Worm (Caenorhabditis elegans) whole organism, early embryonic: ENCODE results near the gene M162.15.
A peak's percentile ranks its signal among the peaks of the same experiment; 100 is the strongest.

Experiments
- B0310.2 ChIP-seq: sonication (generic microtip); optimal IDR thresholded peaks from 2 replicates; lab custom pipeline; 2016; ENCODE audit warnings: mild to moderate bottlenecking, missing genetic modification characterization, missing compliant biosample characterization
- F13C5.2 ChIP-seq: sonication (generic microtip); optimal IDR thresholded peaks from 2 replicates; lab custom pipeline; 2017; ENCODE audit warnings: mild to moderate bottlenecking, missing genetic modification characterization, inconsistent platforms, missing compliant biosample characterization
- aly-1 ChIP-seq: sonication (generic microtip); optimal IDR thresholded peaks from 2 replicates; lab custom pipeline; 2016; ENCODE audit warnings: missing genetic modification characterization, missing compliant biosample characterization
- ama-1 ChIP-seq: fragments of 150-350 bp; optimal IDR thresholded peaks from 2 replicates; lab custom pipeline; 2014
- ceh-13 ChIP-seq: fragments of 200-800 bp; sonication (Bioruptor generic); optimal IDR thresholded peaks from 2 replicates; lab custom pipeline; 2018; ENCODE audit warnings: mild to moderate bottlenecking, missing genetic modification characterization, missing compliant biosample characterization
- ceh-36 ChIP-seq: sonication (generic microtip); optimal IDR thresholded peaks from 2 replicates; lab custom pipeline; 2016; ENCODE audit warnings: missing genetic modification characterization, inconsistent platforms, missing compliant biosample characterization
- ets-7 ChIP-seq: sonication (generic microtip); optimal IDR thresholded peaks from 2 replicates; lab custom pipeline; 2016; ENCODE audit warnings: missing genotype, missing genetic modification characterization, missing compliant biosample characterization
- flt-1 ChIP-seq: fragments of 200-800 bp; sonication (Bioruptor generic); IDR thresholded peaks from 2 replicates; pipeline ENCODE4 v1.3.6; 2022; ENCODE audit warnings: missing genetic modification characterization, missing compliant biosample characterization
- hmbx-1 ChIP-seq: sonication (generic microtip); optimal IDR thresholded peaks from 2 replicates; lab custom pipeline; 2016; ENCODE audit warnings: mild to moderate bottlenecking, missing genetic modification characterization, missing compliant biosample characterization
- hmg-4 ChIP-seq: fragments of 200-800 bp; sonication (Bioruptor generic); optimal IDR thresholded peaks from 2 replicates; lab custom pipeline; 2018; ENCODE audit warnings: mild to moderate bottlenecking, missing genetic modification characterization, missing compliant biosample characterization
- hnd-1 ChIP-seq: sonication (generic microtip); optimal IDR thresholded peaks from 2 replicates; lab custom pipeline; 2016; ENCODE audit warnings: missing genetic modification characterization, missing compliant biosample characterization
- pes-1 ChIP-seq: fragments of 200-800 bp; sonication (Bioruptor generic); IDR thresholded peaks from 2 replicates; pipeline ENCODE4 v1.3.6; 2022; ENCODE audit warnings: missing genetic modification reagents, missing genetic modification characterization, missing compliant biosample characterization
- scrt-1 ChIP-seq: fragments of 200-800 bp; sonication (Bioruptor generic); IDR thresholded peaks from 2 replicates; pipeline ENCODE4 v1.3.6; 2022; ENCODE audit warnings: missing genetic modification characterization, missing compliant biosample characterization
- sea-1 ChIP-seq: fragments of 200-800 bp; sonication (Bioruptor generic); conservative IDR thresholded peaks from 2 replicates; pipeline ENCODE4 v1.3.6; 2022; ENCODE audit warnings: missing genetic modification characterization, missing compliant biosample characterization
- tbx-11 ChIP-seq: fragments of 200-800 bp; sonication (Bioruptor generic); IDR thresholded peaks from 2 replicates; pipeline ENCODE4 v1.3.6; 2022; ENCODE audit warnings: missing genetic modification characterization, missing compliant biosample characterization
- tbx-37 ChIP-seq: fragments of 200-800 bp; sonication (Bioruptor generic); conservative IDR thresholded peaks from 2 replicates; pipeline ENCODE4 v1.3.6; 2022; ENCODE audit warnings: missing genetic modification reagents, missing genetic modification characterization, missing compliant biosample characterization
- tra-4 ChIP-seq: sonication (generic microtip); optimal IDR thresholded peaks from 2 replicates; lab custom pipeline; 2017; ENCODE audit warnings: missing genetic modification characterization, missing compliant biosample characterization

M162.15 gene

ce11 chrV:19743305-19743704, 28.3 kb downstream of the M162.15 start, which contains the start of gene W04E12.4:
W04E12.4 (plus strand) TSS chrV:19743605.
- TF ChIP-seq sea-1 (GFP tag; lab: Robert Waterston, UW) (no peak), ceh-36 (tag; lab: Kevin White, UChicago) (no peak), tbx-11 (GFP tag; lab: Robert Waterston, UW) (no peak), ceh-13 (GFP tag; lab: Kevin White, UChicago) (no peak), ets-7 (tag; lab: Kevin White, UChicago) (no peak), hnd-1 (tag; lab: Kevin White, UChicago) (no peak), hmbx-1 (tag; lab: Kevin White, UChicago) (no peak)

- no peak for TF ChIP-seq F13C5.2 (tag; lab: Kevin White, UChicago)
Observed at ce11 chrV:19741651-19742050, 29.9 kb downstream of the M162.15 start, which contains the start of gene W04E12.3. W04E12.3 (plus strand) TSS chrV:19741951.

DNA sequence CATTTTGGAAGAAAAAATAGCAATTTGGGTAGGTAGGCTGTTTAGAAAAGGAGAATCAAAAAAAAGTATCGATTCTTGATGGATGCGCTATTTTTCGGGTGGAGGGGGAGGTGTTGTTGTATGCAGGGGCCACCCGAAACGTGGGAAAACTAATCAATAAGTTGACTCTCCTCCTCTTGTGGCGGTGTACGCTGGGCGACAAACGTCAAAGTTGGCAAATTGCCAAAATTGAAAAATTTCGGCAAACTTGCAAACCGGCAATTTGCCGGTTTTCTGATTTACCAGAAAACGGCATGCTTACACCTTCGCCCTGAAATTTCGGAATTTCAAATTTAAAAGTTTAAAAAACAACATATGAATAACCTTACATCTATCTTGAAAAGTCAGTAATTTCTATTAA, 30.5 kb downstream of the M162.15 start, which contains the start of gene W04E12.2:
Gene W04E12.2, minus strand, starts transcription at position 101 of the 400 bp plus-strand sequence.
- TF ChIP-seq hnd-1 (tag; lab: Kevin White, UChicago): no peak
- TF ChIP-seq B0310.2 (tag; lab: Kevin White, UChicago): no peak
- TF ChIP-seq ama-1 (lab: Kevin White, UChicago): no peak
- TF ChIP-seq aly-1 (tag; lab: Kevin White, UChicago): no peak
- no peak for TF ChIP-seq ceh-13 (GFP tag; lab: Kevin White, UChicago)
- no peak for TF ChIP-seq ets-7 (tag; lab: Kevin White, UChicago)
- no peak for TF ChIP-seq F13C5.2 (tag; lab: Kevin White, UChicago)

DNA sequence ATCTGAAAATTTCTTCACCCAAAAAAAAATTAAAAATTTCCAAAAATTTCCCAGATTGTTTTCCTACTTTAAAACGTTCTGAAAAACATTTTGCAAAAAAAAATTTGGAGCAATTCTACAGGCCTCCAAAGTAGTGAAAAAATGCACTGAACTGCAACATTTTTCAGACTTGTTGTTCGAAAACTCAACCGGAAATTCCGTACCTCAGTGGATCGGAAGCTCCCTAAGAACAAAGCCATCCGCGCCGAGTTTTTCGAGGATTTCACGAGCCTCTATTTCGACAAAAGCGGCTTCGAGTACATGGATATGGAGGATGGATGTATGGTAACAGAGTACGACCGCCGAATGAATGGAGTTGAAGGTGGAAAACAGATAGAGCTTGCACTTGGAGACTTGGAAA, 33.4 kb downstream of the M162.15 start, which contains the start of gene fbxa-131:
Gene fbxa-131, plus strand, starts transcription at position 301 of the 400 bp plus-strand sequence.
- TF ChIP-seq B0310.2 (tag; lab: Kevin White, UChicago) (no peak), ceh-36 (tag; lab: Kevin White, UChicago) (no peak), hnd-1 (tag; lab: Kevin White, UChicago) (no peak), ets-7 (tag; lab: Kevin White, UChicago) (no peak), pes-1 (GFP tag; lab: Robert Waterston, UW) (no peak), hmbx-1 (tag; lab: Kevin White, UChicago) (no peak), F13C5.2 (tag; lab: Kevin White, UChicago) (no peak), hmg-4 (no peak), ama-1 (lab: Kevin White, UChicago) (no peak), sea-1 (GFP tag; lab: Robert Waterston, UW) (no peak), scrt-1 (GFP tag; lab: Robert Waterston, UW) (no peak), tra-4 (tag; lab: Kevin White, UChicago) (no peak), aly-1 (tag; lab: Kevin White, UChicago) (no peak), tbx-11 (GFP tag; lab: Robert Waterston, UW) (no peak), tbx-37 (GFP tag; lab: Robert Waterston, UW) (no peak), flt-1 (GFP tag; lab: Robert Waterston, UW) (no peak), ceh-13 (GFP tag; lab: Kevin White, UChicago) (no peak)

- no peak for TF ChIP-seq flt-1 (GFP tag; lab: Robert Waterston, UW)
- no peak for TF ChIP-seq scrt-1 (GFP tag; lab: Robert Waterston, UW)
- no peak for TF ChIP-seq F13C5.2 (tag; lab: Kevin White, UChicago)
- TF ChIP-seq tbx-11 (GFP tag; lab: Robert Waterston, UW): no peak
Observed at ce11 chrV:19737458-19737857, 34.1 kb downstream of the M162.15 start, which contains the start of gene W04E12.7. W04E12.7 (minus strand) TSS chrV:19737558.

ce11 chrV:19733728-19734127, 37.8 kb downstream of the M162.15 start:
- TF ChIP-seq tra-4 (tag; lab: Kevin White, UChicago) (no peak), pes-1 (GFP tag; lab: Robert Waterston, UW) (peak; percentile 54; the same call in 1 of the 2 replicates)

- TF ChIP-seq sea-1 (GFP tag; lab: Robert Waterston, UW): no peak
- no peak for TF ChIP-seq flt-1 (GFP tag; lab: Robert Waterston, UW)
- no peak for TF ChIP-seq aly-1 (tag; lab: Kevin White, UChicago)
- TF ChIP-seq hmbx-1 (tag; lab: Kevin White, UChicago): no peak
- no peak for TF ChIP-seq B0310.2 (tag; lab: Kevin White, UChicago)
- TF ChIP-seq hnd-1 (tag; lab: Kevin White, UChicago): no peak
- TF ChIP-seq tbx-11 (GFP tag; lab: Robert Waterston, UW): no peak
- TF ChIP-seq hmg-4: no peak
- no peak for TF ChIP-seq ceh-13 (GFP tag; lab: Kevin White, UChicago)
- TF ChIP-seq ets-7 (tag; lab: Kevin White, UChicago): no peak
Observed at ce11 chrV:19730280-19730679, 41.3 kb downstream of the M162.15 start, which contains the start of gene Y116F11A.1. Y116F11A.1 (plus strand) TSS chrV:19730580.

DNA sequence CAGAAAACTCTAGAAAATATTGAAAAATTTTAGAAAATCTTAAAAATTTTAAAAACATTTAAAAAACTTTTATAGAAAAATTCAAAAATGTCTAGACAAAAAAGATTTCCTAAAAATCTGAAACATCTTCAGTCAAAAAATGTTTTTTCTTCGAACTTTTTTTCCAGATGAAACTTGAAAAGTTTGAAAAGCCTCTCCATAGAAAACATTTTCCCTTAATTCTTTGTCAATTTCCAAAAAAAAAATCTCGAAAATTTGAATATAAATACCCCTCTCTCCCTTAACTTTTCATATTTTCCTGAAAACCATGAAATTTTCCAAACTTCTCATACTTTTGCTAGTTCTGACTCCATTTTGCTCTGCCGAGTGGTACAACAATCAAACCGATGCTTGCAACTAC, 42.8 kb downstream of the M162.15 start, which contains the start of gene Y116F11A.3:
Gene Y116F11A.3, plus strand, starts transcription at position 301 of the 400 bp plus-strand sequence.
- TF ChIP-seq ama-1 (lab: Kevin White, UChicago): no peak
- TF ChIP-seq ets-7 (tag; lab: Kevin White, UChicago): no peak
- no peak for TF ChIP-seq hmg-4
- no peak for TF ChIP-seq hnd-1 (tag; lab: Kevin White, UChicago)
